Worm (Caenorhabditis elegans) whole organism, L4 larva: Measurements from ENCODE around the gene C15B12.2.

Source experiments
- ces-1 ChIP-seq: fragments of 150-350 bp; sonication (generic microtip); optimal IDR thresholded peaks from 4 replicates; lab custom pipeline; 2014; ENCODE audit warnings: missing biosample characterization, missing genetic modification reagents, missing genetic modification characterization
- pqm-1 ChIP-seq: sonication (generic microtip); optimal IDR thresholded peaks from 2 replicates; lab custom pipeline; 2017; ENCODE audit warnings: missing biosample characterization, missing genetic modification characterization

DNA sequence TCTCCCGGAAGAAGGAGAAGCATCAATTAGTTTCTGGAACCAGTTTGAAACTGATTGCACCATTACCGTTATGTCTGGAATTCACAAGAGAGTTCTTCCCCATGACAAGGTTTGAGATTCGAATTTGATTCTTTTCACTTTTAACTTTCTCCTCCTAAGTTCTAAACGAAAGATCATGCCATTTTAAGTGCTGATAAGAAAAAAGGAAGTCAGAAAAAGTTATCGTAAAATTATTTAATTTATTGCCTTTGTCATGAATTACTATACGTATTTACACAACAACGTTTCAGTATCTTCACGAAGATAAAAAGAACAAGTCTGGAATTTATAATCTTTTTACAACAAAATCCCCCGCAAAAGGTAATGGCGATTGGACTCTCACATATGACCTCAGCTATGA is 3.1 kb upstream of the C15B12.2 start:
- no peak for TF ChIP-seq ces-1 (GFP tag; lab: Kevin White, UChicago)
- TF ChIP-seq pqm-1 (tag; lab: Kevin White, UChicago) = peak; percentile 27
